Worm (Caenorhabditis elegans) whole organism, early embryonic: ENCODE data around the gene F20A1.2.

ENCODE experiments used
- ama-1 ChIP-seq: fragments of 150-350 bp; optimal IDR thresholded peaks from 2 replicates; lab custom pipeline; 2014
- tbx-11 ChIP-seq: fragments of 200-800 bp; sonication (Bioruptor generic); IDR thresholded peaks from 2 replicates; pipeline ENCODE4 v1.3.6; 2022; ENCODE audit warnings: missing genetic modification characterization, missing compliant biosample characterization
- tra-4 ChIP-seq: sonication (generic microtip); optimal IDR thresholded peaks from 2 replicates; lab custom pipeline; 2017; ENCODE audit warnings: missing genetic modification characterization, missing compliant biosample characterization

DNA sequence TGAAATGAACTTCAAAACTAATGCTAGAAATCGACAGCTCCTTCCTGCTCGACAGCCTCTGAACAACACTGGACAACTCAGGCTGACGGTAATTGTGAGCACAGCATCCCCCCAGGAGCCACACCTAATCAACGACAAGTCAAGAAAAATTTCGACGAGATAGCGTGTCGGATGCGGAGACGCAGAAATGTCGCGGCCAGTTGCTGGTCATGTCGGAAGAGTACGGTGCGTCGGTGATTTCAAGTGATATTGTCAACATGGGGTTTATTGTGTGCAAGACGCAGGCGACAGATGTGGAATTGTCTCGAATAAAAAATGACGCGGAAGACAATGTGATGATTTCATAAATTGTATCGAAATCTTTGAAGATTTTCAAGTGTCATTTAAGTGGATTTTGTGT lies 9.6 kb upstream of the F20A1.2 start, which contains the start of gene twk-11:
- TF ChIP-seq ama-1 (lab: Kevin White, UChicago), result no peak
- TF ChIP-seq tbx-11 (GFP tag; lab: Robert Waterston, UW), result no peak
- TF ChIP-seq tra-4 (tag; lab: Kevin White, UChicago), result no peak
